Fruit fly (Drosophila melanogaster) whole organism, embryonic: ENCODE results near the gene Rgl.

Experiments
- Ada2b ChIP-seq: fragments of 200-800 bp; sonication (Bioruptor generic); IDR thresholded peaks from 2 replicates; pipeline ENCODE4 v1.3.6; 2022; ENCODE audit warnings: missing biosample characterization, missing genetic modification characterization
- Atf3 ChIP-seq: fragments of 200-800 bp; sonication (Bioruptor generic); optimal IDR thresholded peaks from 3 replicates; lab custom pipeline; 2016; ENCODE audit warnings: missing biosample characterization, missing genetic modification characterization
- CG1024 ChIP-seq: fragments of 200-800 bp; sonication (Bioruptor generic); IDR thresholded peaks from 2 replicates; pipeline ENCODE4 v1.3.6; 2022; ENCODE audit warnings: missing biosample characterization, missing genetic modification characterization
- CG10565 ChIP-seq: fragments of 200-800 bp; sonication (Bioruptor generic); optimal IDR thresholded peaks from 3 replicates; lab custom pipeline; 2016; ENCODE audit warnings: missing biosample characterization, mild to moderate bottlenecking, missing genetic modification characterization
- CG13894 ChIP-seq: fragments of 200-800 bp; sonication (Bioruptor generic); optimal IDR thresholded peaks from 3 replicates; lab custom pipeline; 2018; ENCODE audit warnings: missing biosample characterization, mild to moderate bottlenecking, missing genetic modification characterization, moderate library complexity
- CG14050 ChIP-seq: fragments of 200-800 bp; sonication (Bioruptor generic); IDR thresholded peaks from 3 replicates; pipeline ENCODE4 v1.3.6; 2022; ENCODE audit warnings: missing biosample characterization, missing genetic modification characterization
- CG14441 ChIP-seq: fragments of 200-800 bp; sonication (Bioruptor generic); IDR thresholded peaks from 2 replicates; pipeline ENCODE4 v1.3.6; 2022; ENCODE audit warnings: missing biosample characterization, missing genetic modification characterization
- CG15479 ChIP-seq: fragments of 200-800 bp; sonication (Bioruptor generic); optimal IDR thresholded peaks from 3 replicates; lab custom pipeline; 2019; ENCODE audit warnings: missing biosample characterization, mild to moderate bottlenecking, missing genetic modification characterization, moderate library complexity
- CG15514 ChIP-seq: fragments of 200-800 bp; sonication (Bioruptor generic); optimal IDR thresholded peaks from 3 replicates; lab custom pipeline; 2017; ENCODE audit warnings: missing biosample characterization, missing genetic modification characterization, mild to moderate bottlenecking, moderate library complexity, missing genetic modification reagents
- CG15601 ChIP-seq: fragments of 200-800 bp; sonication (Bioruptor generic); optimal IDR thresholded peaks from 3 replicates; lab custom pipeline; 2019; ENCODE audit warnings: missing biosample characterization, mild to moderate bottlenecking, missing genetic modification characterization, moderate library complexity
- CG17912 ChIP-seq: fragments of 200-800 bp; sonication (Bioruptor generic); optimal IDR thresholded peaks from 2 replicates; lab custom pipeline; 2018; ENCODE audit warnings: missing biosample characterization, mild to moderate bottlenecking, missing genetic modification characterization
- CG3407 ChIP-seq: fragments of 200-800 bp; sonication (Bioruptor generic); optimal IDR thresholded peaks from 2 replicates; lab custom pipeline; 2018; ENCODE audit warnings: missing biosample characterization, mild to moderate bottlenecking, missing genetic modification characterization
- CG5180 ChIP-seq: fragments of 200-800 bp; sonication (Bioruptor generic); optimal IDR thresholded peaks from 3 replicates; lab custom pipeline; 2017; ENCODE audit warnings: missing biosample characterization, missing genetic modification characterization, mild to moderate bottlenecking, moderate library complexity, missing genetic modification reagents
- CG6854 ChIP-seq: fragments of 200-800 bp; sonication (Bioruptor generic); optimal IDR thresholded peaks from 3 replicates; lab custom pipeline; 2017; ENCODE audit warnings: missing biosample characterization, mild to moderate bottlenecking, missing genetic modification characterization
- CG7745 ChIP-seq: fragments of 200-800 bp; sonication (Bioruptor generic); optimal IDR thresholded peaks from 2 replicates; lab custom pipeline; 2018; ENCODE audit warnings: missing biosample characterization, mild to moderate bottlenecking, missing genetic modification characterization, moderate library complexity
- CG7963 ChIP-seq: fragments of 200-800 bp; sonication (Bioruptor generic); IDR thresholded peaks from 3 replicates; pipeline ENCODE4 v1.3.6; 2022; ENCODE audit warnings: missing biosample characterization, missing genetic modification characterization; ENCODE audit not compliant: partially characterized antibody
- CG8290 ChIP-seq, 3 experiments: fragments of 200-800 bp; sonication (Bioruptor generic); optimal IDR thresholded peaks; 2 replicates each; lab custom pipeline; 2016 to 2019; ENCODE audit warnings: missing biosample characterization in 3 of 3, missing genetic modification characterization in 3 of 3, mild to moderate bottlenecking in 2 of 3, moderate library complexity in 1 of 3
- CG8944 ChIP-seq: fragments of 200-800 bp; sonication (Bioruptor generic); optimal IDR thresholded peaks from 3 replicates; lab custom pipeline; 2016; ENCODE audit warnings: missing biosample characterization, missing genetic modification characterization
- CG9817 ChIP-seq: fragments of 200-800 bp; sonication (Bioruptor generic); optimal IDR thresholded peaks from 2 replicates; lab custom pipeline; 2018; ENCODE audit warnings: missing biosample characterization, mild to moderate bottlenecking, missing genetic modification characterization, moderate library complexity
- Dp ChIP-seq: fragments of 200-800 bp; sonication (Bioruptor generic); optimal IDR thresholded peaks from 2 replicates; lab custom pipeline; 2018; ENCODE audit warnings: missing biosample characterization, mild to moderate bottlenecking, missing genetic modification characterization, moderate library complexity
- Eip74EF ChIP-seq, 2 experiments: fragments of 200-800 bp in 1 of 2; fragments of >200 bp in 1 of 2; sonication (Bioruptor generic) in 1 of 2; optimal IDR thresholded peaks; 2 replicates each; lab custom pipeline; 2017 to 2019; ENCODE audit warnings: missing biosample characterization in 2 of 2, missing genetic modification characterization in 2 of 2, mild to moderate bottlenecking in 1 of 2, moderate library complexity in 1 of 2
- Fer3 ChIP-seq: fragments of 200-800 bp; sonication (Bioruptor generic); optimal IDR thresholded peaks from 2 replicates; lab custom pipeline; 2018; ENCODE audit warnings: missing biosample characterization, mild to moderate bottlenecking, missing genetic modification characterization, moderate library complexity
- Gsc ChIP-seq: fragments of 200-800 bp; sonication (Bioruptor generic); IDR thresholded peaks from 2 replicates; pipeline ENCODE4 v1.3.6; 2022; ENCODE audit warnings: missing biosample characterization, missing genetic modification characterization
- Hsf ChIP-seq: fragments of 200-800 bp; sonication (Bioruptor generic); optimal IDR thresholded peaks from 3 replicates; lab custom pipeline; 2016; ENCODE audit warnings: missing biosample characterization, missing genetic modification characterization
- Mad ChIP-seq: fragments of 200-800 bp; sonication (Bioruptor generic); optimal IDR thresholded peaks from 2 replicates; lab custom pipeline; 2016; ENCODE audit warnings: missing biosample characterization, missing genetic modification characterization
- Mes4 ChIP-seq: fragments of 200-800 bp; sonication (Bioruptor generic); optimal IDR thresholded peaks from 2 replicates; lab custom pipeline; 2016; ENCODE audit warnings: missing biosample characterization, missing genetic modification characterization
- Nf-YC ChIP-seq: fragments of 200-800 bp; optimal IDR thresholded peaks from 3 replicates; lab custom pipeline; 2019; ENCODE audit warnings: missing biosample characterization, mild to moderate bottlenecking, missing genetic modification characterization, moderate library complexity
- Oli ChIP-seq: fragments of 200-800 bp; sonication (Bioruptor generic); optimal IDR thresholded peaks from 2 replicates; lab custom pipeline; 2018; ENCODE audit warnings: missing biosample characterization, mild to moderate bottlenecking, missing genetic modification characterization, moderate library complexity
- al ChIP-seq: fragments of 200-800 bp; sonication (Bioruptor generic); IDR thresholded peaks from 2 replicates; pipeline ENCODE4 v1.3.6; 2022; ENCODE audit warnings: missing biosample characterization, missing genetic modification characterization
- aop ChIP-seq: fragments of 200-800 bp; sonication (Bioruptor generic); IDR thresholded peaks from 2 replicates; pipeline ENCODE4 v1.3.6; 2022; ENCODE audit warnings: missing biosample characterization, missing genetic modification characterization
- br ChIP-seq: fragments of >200 bp; optimal IDR thresholded peaks from 2 replicates; lab custom pipeline; 2017
- dmrt11E ChIP-seq: fragments of 200-800 bp; sonication (Bioruptor generic); optimal IDR thresholded peaks from 3 replicates; lab custom pipeline; 2018; ENCODE audit warnings: missing biosample characterization, mild to moderate bottlenecking, missing genetic modification characterization, moderate library complexity
- en ChIP-seq: fragments of 200-800 bp; sonication (Bioruptor generic); optimal IDR thresholded peaks from 2 replicates; lab custom pipeline; 2016; ENCODE audit warnings: missing biosample characterization, missing genetic modification characterization
- eyg ChIP-seq: fragments of 200-800 bp; sonication (Bioruptor generic); optimal IDR thresholded peaks from 3 replicates; lab custom pipeline; 2016; ENCODE audit warnings: missing biosample characterization, missing genetic modification characterization
- fu2 ChIP-seq: fragments of 200-800 bp; sonication (Bioruptor generic); optimal IDR thresholded peaks from 2 replicates; lab custom pipeline; 2016; ENCODE audit warnings: missing biosample characterization, missing genetic modification characterization
- gsb-n ChIP-seq: fragments of 200-800 bp; sonication (Bioruptor generic); optimal IDR thresholded peaks from 3 replicates; lab custom pipeline; 2018; ENCODE audit warnings: missing biosample characterization, mild to moderate bottlenecking, missing genetic modification characterization
- ken ChIP-seq: fragments of 200-800 bp; sonication (Bioruptor generic); IDR thresholded peaks from 3 replicates; pipeline ENCODE4 v1.3.6; 2022; ENCODE audit warnings: missing biosample characterization, missing genetic modification characterization
- lmd ChIP-seq: fragments of 200-800 bp; sonication (Bioruptor generic); IDR thresholded peaks from 2 replicates; pipeline ENCODE4 v1.3.6; 2022; ENCODE audit warnings: missing biosample characterization, missing genetic modification characterization
- nmo ChIP-seq: fragments of 200-800 bp; sonication (Bioruptor generic); optimal IDR thresholded peaks from 2 replicates; lab custom pipeline; 2018; ENCODE audit warnings: missing biosample characterization, mild to moderate bottlenecking, missing genetic modification characterization, moderate library complexity
- org-1 ChIP-seq: fragments of 200-800 bp; sonication (Bioruptor generic); optimal IDR thresholded peaks from 2 replicates; lab custom pipeline; 2017; ENCODE audit warnings: missing biosample characterization, missing genetic modification characterization
- p53 ChIP-seq: fragments of 200-800 bp; sonication (Bioruptor generic); optimal IDR thresholded peaks from 2 replicates; lab custom pipeline; 2016; ENCODE audit warnings: missing biosample characterization, missing genetic modification characterization
- pho ChIP-seq: fragments of 200-800 bp; sonication (Bioruptor generic); optimal IDR thresholded peaks from 2 replicates; lab custom pipeline; 2016; ENCODE audit warnings: missing biosample characterization, missing genetic modification characterization
- pnt ChIP-seq: fragments of 200-800 bp; sonication (Bioruptor generic); optimal IDR thresholded peaks from 3 replicates; lab custom pipeline; 2016; ENCODE audit warnings: missing biosample characterization, missing genetic modification characterization
- sens-2 ChIP-seq: fragments of 200-800 bp; sonication (Bioruptor generic); IDR thresholded peaks from 2 replicates; pipeline ENCODE4 v1.3.6; 2022; ENCODE audit warnings: missing biosample characterization, missing genetic modification characterization
- slou ChIP-seq: fragments of 200-800 bp; sonication (Bioruptor generic); optimal IDR thresholded peaks from 3 replicates; lab custom pipeline; 2016; ENCODE audit warnings: missing biosample characterization, missing genetic modification characterization
- sna ChIP-seq: fragments of 200-800 bp; sonication (Bioruptor generic); IDR thresholded peaks from 2 replicates; pipeline ENCODE4 v1.3.6; 2022; ENCODE audit warnings: missing biosample characterization, missing genetic modification characterization; ENCODE audit not compliant: partially characterized antibody
- sob ChIP-seq: fragments of 200-800 bp; sonication (Bioruptor generic); IDR thresholded peaks from 2 replicates; pipeline ENCODE4 v1.3.6; 2022; ENCODE audit warnings: missing biosample characterization, missing genetic modification characterization
- sug ChIP-seq: fragments of 200-800 bp; optimal IDR thresholded peaks from 2 replicates; lab custom pipeline; 2019; ENCODE audit warnings: missing biosample characterization, mild to moderate bottlenecking, missing genetic modification characterization, moderate library complexity
- tap ChIP-seq: fragments of 200-800 bp; optimal IDR thresholded peaks from 3 replicates; lab custom pipeline; 2019; ENCODE audit warnings: missing biosample characterization, mild to moderate bottlenecking, missing genetic modification characterization, moderate library complexity
- usp ChIP-seq: fragments of >200 bp; optimal IDR thresholded peaks from 2 replicates; lab custom pipeline; 2017; ENCODE audit warnings: missing biosample characterization, missing genetic modification characterization
- vnd ChIP-seq: fragments of 200-800 bp; sonication (Bioruptor generic); IDR thresholded peaks from 3 replicates; pipeline ENCODE4 v1.3.6; 2022; ENCODE audit warnings: missing biosample characterization, missing genetic modification characterization; ENCODE audit not compliant: partially characterized antibody

Gene Rgl

dm6 chr3L:13865484-13865883, 59.7 kb downstream of the Rgl start (continued):
- no peak for TF ChIP-seq fu2 (GFP tag; lab: Kevin White, UChicago)
- TF ChIP-seq pho (GFP tag; lab: Kevin White, UChicago), result no peak
- TF ChIP-seq pnt (GFP tag; lab: Kevin White, UChicago), result peak; percentile 57
- TF ChIP-seq CG5180, result peak; percentile 61
- peak; percentile 48 for TF ChIP-seq Oli (tag; lab: Kevin White, UChicago)
- no peak for TF ChIP-seq aop (GFP tag; lab: Robert Waterston, UW)
- TF ChIP-seq CG10565, result no peak
- peak; percentile 77 for TF ChIP-seq tap
- no peak for TF ChIP-seq CG9817
- TF ChIP-seq Atf3 (GFP tag; lab: Kevin White, UChicago), result peak; percentile 33
- TF ChIP-seq CG7745 (tag; lab: Kevin White, UChicago), result no peak
- TF ChIP-seq CG17912, result peak; percentile 86
- no peak for TF ChIP-seq Gsc (GFP tag; lab: Robert Waterston, UW)
- TF ChIP-seq Ada2b (GFP tag; lab: Robert Waterston, UW), result no peak
- TF ChIP-seq al, result no peak
- TF ChIP-seq CG6854 (GFP tag; lab: Kevin White, UChicago), result peak; percentile 18
- TF ChIP-seq ken (GFP tag; lab: Robert Waterston, UW), result 0 out of 3 replicates have a peak, but pooled peaks have one; percentile 54
- TF ChIP-seq Mes4 (GFP tag; lab: Kevin White, UChicago), result peak; percentile 69
- peak; percentile 69 for TF ChIP-seq Fer3 (tag; lab: Kevin White, UChicago)
- TF ChIP-seq CG15601, result peak; percentile 89
- TF ChIP-seq CG8944 (GFP tag; lab: Kevin White, UChicago), result peak; percentile 21
- peak; percentile 24 for TF ChIP-seq p53
- TF ChIP-seq dmrt11E (tag; lab: Kevin White, UChicago), result peak; percentile 95
- TF ChIP-seq gsb-n (tag; lab: Kevin White, UChicago), result peak; percentile 92
- peak; percentile 75 for TF ChIP-seq en (GFP tag; lab: Kevin White, UChicago)
- TF ChIP-seq CG3407 (GFP tag; lab: Kevin White, UChicago), result peak; percentile 90
- TF ChIP-seq CG15514 (GFP tag; lab: Kevin White, UChicago), result no peak
- TF ChIP-seq Dp (GFP tag; lab: Kevin White, UChicago), result no peak
- TF ChIP-seq vnd (GFP tag; lab: Robert Waterston, UW), result no peak
- no peak for TF ChIP-seq usp
- peak; percentile 46 for TF ChIP-seq sug (tag; lab: Kevin White, UChicago)
- TF ChIP-seq slou (GFP tag; lab: Kevin White, UChicago), result no peak
- TF ChIP-seq lmd (GFP tag; lab: Robert Waterston, UW), result no peak
- TF ChIP-seq CG1024 (GFP tag; lab: Robert Waterston, UW), result peak; percentile 11; the same call in 1 of the 2 replicates
- peak; percentile 54 for TF ChIP-seq CG15479 (GFP tag; lab: Kevin White, UChicago)
- peak; percentile 55 for TF ChIP-seq eyg
- peak; percentile 85 for TF ChIP-seq org-1 (GFP tag; lab: Kevin White, UChicago)
- peak; percentile 61 for TF ChIP-seq CG8290 (GFP tag; optimal IDR thresholded peaks at IDR 0.05; lab: Kevin White, UChicago)
- peak; percentile 64 to 88 for TF ChIP-seq CG8290 (tag; optimal IDR thresholded peaks at IDR 0.05; lab: Kevin White, UChicago)
- no peak for TF ChIP-seq br (lab: Kevin White, UChicago)
- no peak for TF ChIP-seq Nf-YC (tag; lab: Kevin White, UChicago)
- no peak for TF ChIP-seq CG7963 (GFP tag; lab: Robert Waterston, UW)
- no peak for TF ChIP-seq Eip74EF (GFP tag; optimal IDR thresholded peaks at IDR 0.05; lab: Kevin White, UChicago)
- TF ChIP-seq sens-2 (GFP tag; lab: Robert Waterston, UW), result 0 out of 2 replicates have a peak, but pooled peaks have one; percentile 38
- no peak; the same call in 2 of the 3 replicates for TF ChIP-seq CG14050
- no peak for TF ChIP-seq nmo (GFP tag; lab: Kevin White, UChicago)
- TF ChIP-seq CG14441 (GFP tag; lab: Robert Waterston, UW), result no peak
- peak; percentile 31 for TF ChIP-seq Hsf
- TF ChIP-seq sob, result 0 out of 2 replicates have a peak, but pooled peaks have one; percentile 14
- TF ChIP-seq Mad (GFP tag; lab: Kevin White, UChicago), result peak; percentile 49
- no peak for TF ChIP-seq CG13894
- no peak for TF ChIP-seq sna
